Worm (Caenorhabditis elegans) whole organism, mixed stage, embryonic: ENCODE data around the gene daf-31.

ENCODE experiments used
- elt-3 ChIP-seq: fragments of 150-350 bp; optimal IDR thresholded peaks from 2 replicates; lab custom pipeline; 2014; ENCODE audit warnings: missing biosample characterization, missing genetic modification characterization
- snpc-4 ChIP-seq: fragments of 150-350 bp; optimal IDR thresholded peaks from 2 replicates; lab custom pipeline; 2014; ENCODE audit warnings: missing biosample characterization, missing genetic modification characterization
- unc-120 ChIP-seq: sonication (generic microtip); optimal IDR thresholded peaks from 2 replicates; lab custom pipeline; 2017; ENCODE audit warnings: missing genetic modification characterization, missing compliant biosample characterization; ENCODE audit not compliant: poor library complexity, severe bottlenecking
- unc-62 ChIP-seq: fragments of 150-350 bp; optimal IDR thresholded peaks from 2 replicates; lab custom pipeline; 2014; ENCODE audit warnings: missing biosample characterization, missing genetic modification reagents, missing genetic modification characterization

DNA sequence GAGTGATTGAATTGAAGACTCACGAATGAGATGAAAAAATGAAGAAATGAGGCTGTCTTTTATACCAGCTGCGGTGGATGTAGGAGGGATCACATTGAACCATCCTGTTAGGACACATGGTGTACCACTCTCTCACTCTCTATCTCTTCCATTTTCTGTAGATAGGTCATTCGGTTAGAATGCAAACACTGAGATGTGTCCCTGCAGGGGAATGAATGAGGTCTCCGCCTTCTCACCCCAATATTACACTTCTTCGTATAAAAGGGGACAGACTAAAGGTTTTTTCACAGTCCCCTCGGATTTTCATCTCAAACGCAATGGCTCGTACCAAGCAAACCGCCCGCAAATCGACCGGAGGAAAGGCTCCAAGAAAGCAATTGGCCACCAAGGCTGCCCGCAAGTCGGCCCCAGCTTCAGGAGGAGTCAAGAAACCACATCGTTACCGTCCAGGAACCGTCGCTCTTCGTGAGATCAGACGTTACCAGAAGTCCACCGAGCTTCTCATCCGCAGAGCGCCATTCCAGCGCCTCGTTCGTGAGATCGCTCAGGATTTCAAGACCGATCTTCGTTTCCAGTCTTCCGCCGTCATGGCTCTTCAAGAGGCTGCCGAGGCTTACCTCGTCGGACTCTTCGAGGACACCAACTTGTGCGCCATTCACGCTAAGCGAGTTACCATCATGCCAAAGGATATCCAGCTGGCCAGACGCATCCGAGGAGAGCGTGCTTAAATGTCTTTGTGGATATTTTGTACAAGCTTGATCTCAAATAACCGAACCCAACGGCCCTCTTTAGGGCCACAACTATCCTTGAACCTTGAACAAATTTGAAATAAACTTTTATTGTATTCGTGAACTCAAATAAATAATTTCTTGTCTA, 44.2 kb downstream of the daf-31 start, which contains the start of gene his-32:
- TF ChIP-seq elt-3 (tag; lab: Kevin White, UChicago): no peak
- TF ChIP-seq unc-62 (GFP tag; lab: Kevin White, UChicago): peak; percentile 89
- no peak for TF ChIP-seq unc-120 (tag; lab: Kevin White, UChicago)
- TF ChIP-seq snpc-4 (tag; lab: Kevin White, UChicago): no peak
